Fruit fly (Drosophila melanogaster) whole organism, embryonic: ENCODE data around the gene UQCR-C2.
A peak's percentile ranks its signal among the peaks of the same experiment; 100 is the strongest.

ENCODE experiments used
- Atf3 ChIP-seq: fragments of 200-800 bp; sonication (Bioruptor generic); optimal IDR thresholded peaks from 3 replicates; lab custom pipeline; 2016; ENCODE audit warnings: missing biosample characterization, missing genetic modification characterization
- B-H2 ChIP-seq: fragments of 200-800 bp; sonication (Bioruptor generic); optimal IDR thresholded peaks from 2 replicates; lab custom pipeline; 2018; ENCODE audit warnings: missing biosample characterization, mild to moderate bottlenecking, missing genetic modification characterization
- Bdp1 ChIP-seq: fragments of 200-800 bp; sonication (Bioruptor generic); optimal IDR thresholded peaks from 3 replicates; lab custom pipeline; 2016; ENCODE audit warnings: missing biosample characterization, missing genetic modification characterization
- CG10366 ChIP-seq: fragments of 200-800 bp; sonication (Bioruptor generic); IDR thresholded peaks from 2 replicates; pipeline ENCODE4 v1.3.6; 2022; ENCODE audit warnings: missing biosample characterization, missing genetic modification characterization
- CG10431 ChIP-seq: fragments of 200-800 bp; sonication (Bioruptor generic); optimal IDR thresholded peaks from 3 replicates; lab custom pipeline; 2018; ENCODE audit warnings: missing biosample characterization, mild to moderate bottlenecking, missing genetic modification characterization
- CG10462 ChIP-seq: fragments of 200-800 bp; sonication (Bioruptor generic); optimal IDR thresholded peaks from 2 replicates; lab custom pipeline; 2016; ENCODE audit warnings: missing biosample characterization, missing genetic modification characterization
- CG10959 ChIP-seq: fragments of 200-800 bp; sonication (Bioruptor generic); IDR thresholded peaks from 2 replicates; pipeline ENCODE4 v1.3.6; 2022; ENCODE audit warnings: missing biosample characterization, missing genetic modification characterization
- CG11696 ChIP-seq: fragments of 200-800 bp; sonication (Bioruptor generic); IDR thresholded peaks from 2 replicates; pipeline ENCODE4 v1.3.6; 2022; ENCODE audit warnings: missing biosample characterization, missing genetic modification characterization
- CG12155 ChIP-seq: fragments of 200-800 bp; sonication (Bioruptor generic); optimal IDR thresholded peaks from 3 replicates; lab custom pipeline; 2016; ENCODE audit warnings: missing biosample characterization, missing genetic modification characterization
- CG12744 ChIP-seq: fragments of 200-800 bp; sonication (Bioruptor generic); optimal IDR thresholded peaks from 2 replicates; lab custom pipeline; 2016; ENCODE audit warnings: missing biosample characterization, missing genetic modification characterization
- CG13624 ChIP-seq: fragments of 200-800 bp; sonication (Bioruptor generic); optimal IDR thresholded peaks from 2 replicates; lab custom pipeline; 2016; ENCODE audit warnings: missing biosample characterization, missing genetic modification characterization
- CG2116 ChIP-seq: fragments of 200-800 bp; sonication (Bioruptor generic); optimal IDR thresholded peaks from 3 replicates; lab custom pipeline; 2018; ENCODE audit warnings: missing biosample characterization, mild to moderate bottlenecking, missing genetic modification characterization
- CG2875 ChIP-seq: fragments of 200-800 bp; sonication (Bioruptor generic); optimal IDR thresholded peaks from 2 replicates; lab custom pipeline; 2017; ENCODE audit warnings: missing biosample characterization, mild to moderate bottlenecking, missing genetic modification characterization, missing genetic modification reagents
- CG32772 ChIP-seq: fragments of 200-800 bp; sonication (Bioruptor generic); IDR thresholded peaks from 2 replicates; pipeline ENCODE4 v1.3.6; 2022; ENCODE audit warnings: missing biosample characterization, missing genetic modification characterization
- CG3847 ChIP-seq: fragments of 200-800 bp; sonication (Bioruptor generic); IDR thresholded peaks from 2 replicates; pipeline ENCODE4 v1.3.6; 2022; ENCODE audit warnings: missing biosample characterization, missing genetic modification characterization
- CG4707 ChIP-seq: fragments of 200-800 bp; sonication (Bioruptor generic); optimal IDR thresholded peaks from 2 replicates; lab custom pipeline; 2018; ENCODE audit warnings: missing biosample characterization, mild to moderate bottlenecking, missing genetic modification characterization, moderate library complexity
- CG6175 ChIP-seq: fragments of 200-800 bp; sonication (Bioruptor generic); IDR thresholded peaks from 3 replicates; pipeline ENCODE4 v1.3.6; 2022; ENCODE audit warnings: missing biosample characterization, missing genetic modification characterization
- CG6813 ChIP-seq: fragments of 200-800 bp; sonication (Bioruptor generic); optimal IDR thresholded peaks from 2 replicates; lab custom pipeline; 2017; ENCODE audit warnings: missing biosample characterization, missing genetic modification characterization, mild to moderate bottlenecking, moderate library complexity, missing genetic modification reagents
- CHES-1-like ChIP-seq: fragments of 200-800 bp; sonication (Bioruptor generic); optimal IDR thresholded peaks from 2 replicates; lab custom pipeline; 2016; ENCODE audit warnings: missing biosample characterization, missing genetic modification characterization
- Deaf1 ChIP-seq: fragments of 200-800 bp; optimal IDR thresholded peaks from 3 replicates; lab custom pipeline; 2019; ENCODE audit warnings: missing biosample characterization, mild to moderate bottlenecking, missing genetic modification characterization, moderate library complexity
- Ets97D ChIP-seq: fragments of 200-800 bp; sonication (Bioruptor generic); optimal IDR thresholded peaks from 3 replicates; lab custom pipeline; 2016; ENCODE audit warnings: missing biosample characterization, missing genetic modification characterization
- HHEX ChIP-seq: fragments of 200-800 bp; sonication (Bioruptor generic); optimal IDR thresholded peaks from 3 replicates; lab custom pipeline; 2017; ENCODE audit warnings: missing biosample characterization, mild to moderate bottlenecking, missing genetic modification characterization, missing genetic modification reagents
- HLH4C ChIP-seq: fragments of 200-800 bp; sonication (Bioruptor generic); IDR thresholded peaks from 3 replicates; pipeline ENCODE4 v1.3.6; 2022; ENCODE audit warnings: missing biosample characterization, missing genetic modification characterization; ENCODE audit not compliant: partially characterized antibody
- HmgZ ChIP-seq: fragments of 200-800 bp; sonication (Bioruptor generic); optimal IDR thresholded peaks from 2 replicates; lab custom pipeline; 2018; ENCODE audit warnings: missing biosample characterization, mild to moderate bottlenecking, missing genetic modification characterization
- Hmr ChIP-seq: fragments of 200-800 bp; sonication (Bioruptor generic); optimal IDR thresholded peaks from 3 replicates; lab custom pipeline; 2017; ENCODE audit warnings: mild to moderate bottlenecking, missing biosample characterization, missing genetic modification reagents, missing genetic modification characterization
- Hsf ChIP-seq: fragments of 200-800 bp; sonication (Bioruptor generic); optimal IDR thresholded peaks from 3 replicates; lab custom pipeline; 2016; ENCODE audit warnings: missing biosample characterization, missing genetic modification characterization
- MBD-R2 ChIP-seq: fragments of 200-800 bp; sonication (Bioruptor generic); IDR thresholded peaks from 2 replicates; pipeline ENCODE4 v1.3.6; 2022; ENCODE audit warnings: missing biosample characterization, missing genetic modification characterization
- Mad ChIP-seq: fragments of 200-800 bp; sonication (Bioruptor generic); optimal IDR thresholded peaks from 2 replicates; lab custom pipeline; 2016; ENCODE audit warnings: missing biosample characterization, missing genetic modification characterization
- Med ChIP-seq: fragments of 200-800 bp; sonication (Bioruptor generic); peaks from one replicate; lab custom pipeline; 2016; ENCODE audit warnings: missing biosample characterization, missing genetic modification characterization, mild to moderate bottlenecking, inconsistent platforms, moderate library complexity
- Myb ChIP-seq: fragments of 200-800 bp; sonication (Bioruptor generic); optimal IDR thresholded peaks from 2 replicates; lab custom pipeline; 2016; ENCODE audit warnings: missing biosample characterization, missing genetic modification characterization
- NC2β ChIP-seq: fragments of 200-800 bp; sonication (Bioruptor generic); optimal IDR thresholded peaks from 2 replicates; lab custom pipeline; 2016; ENCODE audit warnings: missing biosample characterization, missing genetic modification characterization
- Neu2 ChIP-seq: fragments of 200-800 bp; sonication (Bioruptor generic); optimal IDR thresholded peaks from 3 replicates; lab custom pipeline; 2016; ENCODE audit warnings: missing biosample characterization, missing genetic modification characterization, borderline replicate concordance
- Scr ChIP-seq: fragments of 200-800 bp; sonication (Bioruptor generic); IDR thresholded peaks from 2 replicates; pipeline ENCODE4 v1.3.6; 2022; ENCODE audit warnings: missing biosample characterization, missing genetic modification characterization; ENCODE audit not compliant: partially characterized antibody
- Taf1 ChIP-seq: fragments of 200-800 bp; sonication (Bioruptor generic); IDR thresholded peaks from 2 replicates; pipeline ENCODE4 v1.3.6; 2022; ENCODE audit warnings: missing biosample characterization, missing genetic modification characterization
- az2 ChIP-seq: fragments of 200-800 bp; sonication (Bioruptor generic); optimal IDR thresholded peaks from 3 replicates; lab custom pipeline; 2016; ENCODE audit warnings: missing biosample characterization, missing genetic modification characterization
- br ChIP-seq: fragments of >200 bp; optimal IDR thresholded peaks from 2 replicates; lab custom pipeline; 2017
- btn ChIP-seq: fragments of 200-800 bp; sonication (Bioruptor generic); optimal IDR thresholded peaks from 2 replicates; lab custom pipeline; 2016; ENCODE audit warnings: missing biosample characterization, missing genetic modification characterization
- crc ChIP-seq: fragments of 200-800 bp; sonication (Bioruptor generic); optimal IDR thresholded peaks from 2 replicates; lab custom pipeline; 2016; ENCODE audit warnings: missing biosample characterization, missing genetic modification characterization
- cwo ChIP-seq: fragments of 200-800 bp; sonication (Bioruptor generic); optimal IDR thresholded peaks from 3 replicates; lab custom pipeline; 2017; ENCODE audit warnings: missing biosample characterization, missing genetic modification characterization, mild to moderate bottlenecking, moderate library complexity, missing genetic modification reagents
- gcm ChIP-seq: fragments of 200-800 bp; sonication (Bioruptor generic); optimal IDR thresholded peaks from 2 replicates; lab custom pipeline; 2019; ENCODE audit warnings: missing biosample characterization, mild to moderate bottlenecking, missing genetic modification characterization, moderate library complexity
- gcm2 ChIP-seq: fragments of 200-800 bp; sonication (Bioruptor generic); optimal IDR thresholded peaks from 2 replicates; lab custom pipeline; 2016; ENCODE audit warnings: missing biosample characterization, missing genetic modification characterization
- grn ChIP-seq: fragments of 200-800 bp; sonication (Bioruptor generic); optimal IDR thresholded peaks from 3 replicates; lab custom pipeline; 2017; ENCODE audit warnings: missing biosample characterization, missing genetic modification characterization
- insv ChIP-seq, 2 experiments: fragments of 200-800 bp; sonication (Bioruptor generic); optimal IDR thresholded peaks; 3 replicates each; lab custom pipeline; 2016 to 2018; ENCODE audit warnings: missing biosample characterization in 2 of 2, missing genetic modification characterization in 2 of 2
- lmd ChIP-seq: fragments of 200-800 bp; sonication (Bioruptor generic); IDR thresholded peaks from 2 replicates; pipeline ENCODE4 v1.3.6; 2022; ENCODE audit warnings: missing biosample characterization, missing genetic modification characterization
- pnt ChIP-seq: fragments of 200-800 bp; sonication (Bioruptor generic); optimal IDR thresholded peaks from 3 replicates; lab custom pipeline; 2016; ENCODE audit warnings: missing biosample characterization, missing genetic modification characterization
- sens-2 ChIP-seq: fragments of 200-800 bp; sonication (Bioruptor generic); IDR thresholded peaks from 2 replicates; pipeline ENCODE4 v1.3.6; 2022; ENCODE audit warnings: missing biosample characterization, missing genetic modification characterization
- slbo ChIP-seq: fragments of 200-800 bp; sonication (Bioruptor generic); IDR thresholded peaks from 2 replicates; pipeline ENCODE4 v1.3.6; 2022; ENCODE audit warnings: missing biosample characterization, missing genetic modification characterization
- slp2 ChIP-seq: fragments of 200-800 bp; sonication (Bioruptor generic); optimal IDR thresholded peaks from 2 replicates; lab custom pipeline; 2016; ENCODE audit warnings: missing biosample characterization, missing genetic modification characterization
- tna ChIP-seq: fragments of 200-800 bp; sonication (Bioruptor generic); IDR thresholded peaks from 2 replicates; pipeline ENCODE4 v1.3.6; 2022; ENCODE audit warnings: missing biosample characterization, missing genetic modification characterization; ENCODE audit not compliant: partially characterized antibody
- twi ChIP-seq: fragments of 200-800 bp; optimal IDR thresholded peaks from 2 replicates; lab custom pipeline; 2019; ENCODE audit warnings: missing biosample characterization, mild to moderate bottlenecking, missing genetic modification characterization, moderate library complexity
- wor ChIP-seq: fragments of 200-800 bp; sonication (Bioruptor generic); IDR thresholded peaks from 2 replicates; pipeline ENCODE4 v1.3.6; 2022; ENCODE audit warnings: missing biosample characterization, missing genetic modification characterization
- z ChIP-seq: fragments of 200-800 bp; sonication (Bioruptor generic); IDR thresholded peaks from 3 replicates; pipeline ENCODE4 v1.3.6; 2022; ENCODE audit warnings: missing biosample characterization, missing genetic modification characterization
- zfh2 ChIP-seq: fragments of 200-800 bp; sonication (Bioruptor generic); optimal IDR thresholded peaks from 2 replicates; lab custom pipeline; 2016; ENCODE audit warnings: missing biosample characterization, missing genetic modification characterization

Gene UQCR-C2

dm6 chr3L:16544220-16544619, 39.7 kb upstream of the UQCR-C2 start (continued):
- TF ChIP-seq B-H2 (GFP tag; lab: Kevin White, UChicago) (no peak), Taf1 (0 out of 2 replicates have a peak, but pooled peaks have one; percentile 5), MBD-R2 (GFP tag; lab: Robert Waterston, UW) (no peak), pnt (GFP tag; lab: Kevin White, UChicago) (peak; percentile 13), tna (GFP tag; lab: Robert Waterston, UW) (no peak), Scr (GFP tag; lab: Robert Waterston, UW) (no peak), Mad (GFP tag; lab: Kevin White, UChicago) (no peak), Med (GFP tag; lab: Kevin White, UChicago) (no peak), az2 (GFP tag; lab: Kevin White, UChicago) (peak; percentile 46), gcm (no peak), CG32772 (peak; percentile 49; the same call in 1 of the 2 replicates), CG6813 (GFP tag; lab: Kevin White, UChicago) (no peak), z (GFP tag; lab: Robert Waterston, UW) (no peak), HmgZ (tag; lab: Kevin White, UChicago) (no peak), CHES-1-like (GFP tag; lab: Kevin White, UChicago) (no peak), lmd (peak; percentile 57), CG10462 (no peak), sens-2 (GFP tag; lab: Robert Waterston, UW) (no peak), CG3847 (GFP tag; lab: Robert Waterston, UW) (peak; percentile 26; the same call in 1 of the 2 replicates), wor (GFP tag; lab: Robert Waterston, UW) (peak; percentile 58), CG6175 (GFP tag; lab: Robert Waterston, UW) (no peak), CG11696 (no peak), CG10959 (peak; percentile 59), Deaf1 (tag; lab: Kevin White, UChicago) (no peak), CG2116 (GFP tag; lab: Kevin White, UChicago) (no peak), CG12744 (no peak), HHEX (GFP tag; lab: Kevin White, UChicago) (no peak), HLH4C (GFP tag; lab: Robert Waterston, UW) (no peak), slp2 (GFP tag; lab: Kevin White, UChicago) (no peak), crc (GFP tag; lab: Kevin White, UChicago) (no peak), cwo (GFP tag; lab: Kevin White, UChicago) (no peak), CG10431 (no peak), Bdp1 (GFP tag; lab: Kevin White, UChicago) (no peak), insv (GFP tag; optimal IDR thresholded peaks at IDR 0.05; lab: Kevin White, UChicago) (no peak), Atf3 (GFP tag; lab: Kevin White, UChicago) (peak; percentile 7), grn (GFP tag; lab: Kevin White, UChicago) (no peak), Myb (GFP tag; lab: Kevin White, UChicago) (no peak), slbo (GFP tag; lab: Robert Waterston, UW) (peak; percentile 59), Ets97D (no peak), Hmr (GFP tag; lab: Kevin White, UChicago) (peak; percentile 3), CG10366 (GFP tag; lab: Robert Waterston, UW) (peak; percentile 45; the same call in 1 of the 2 replicates), CG12155 (no peak), CG4707 (GFP tag; lab: Kevin White, UChicago) (no peak), zfh2 (GFP tag; lab: Kevin White, UChicago) (no peak), Hsf (GFP tag; lab: Kevin White, UChicago) (peak; percentile 48), gcm2 (GFP tag; lab: Kevin White, UChicago) (no peak), CG2875 (GFP tag; lab: Kevin White, UChicago) (no peak), CG13624 (GFP tag; lab: Kevin White, UChicago) (no peak), btn (GFP tag; lab: Kevin White, UChicago) (no peak), br (no peak), twi (tag; lab: Kevin White, UChicago) (no peak), NC2β (GFP tag; lab: Kevin White, UChicago) (peak; percentile 29), Neu2 (GFP tag; lab: Kevin White, UChicago) (no peak)
